Worm (Caenorhabditis elegans) whole organism, L2 larva: Measurements from ENCODE around the gene K12H4.2.

ENCODE experiments used
- C34F6.9 ChIP-seq: fragments of 150-350 bp; optimal IDR thresholded peaks from 2 replicates; lab custom pipeline; 2014; ENCODE audit warnings: missing biosample characterization, missing genetic modification characterization
- F13H6.1 ChIP-seq: sonication (generic microtip); optimal IDR thresholded peaks from 2 replicates; lab custom pipeline; 2016; ENCODE audit warnings: missing genetic modification characterization, missing compliant biosample characterization
- R02D3.7 ChIP-seq: fragments of 150-350 bp; optimal IDR thresholded peaks from 2 replicates; lab custom pipeline; 2014; ENCODE audit warnings: missing biosample characterization, missing genetic modification characterization
- Y55F3AM.14 ChIP-seq: fragments of 200-800 bp; sonication (Bioruptor generic); optimal IDR thresholded peaks from 2 replicates; lab custom pipeline; 2018; ENCODE audit warnings: mild to moderate bottlenecking, missing genetic modification characterization, missing compliant biosample characterization
- ZK546.5 ChIP-seq: sonication (generic microtip); optimal IDR thresholded peaks from 2 replicates; lab custom pipeline; 2017; ENCODE audit warnings: missing biosample characterization, missing genetic modification characterization
- alr-1 ChIP-seq: fragments of 150-350 bp; optimal IDR thresholded peaks from 2 replicates; lab custom pipeline; 2014; ENCODE audit warnings: missing biosample characterization, missing genetic modification characterization
- ama-1 ChIP-seq: fragments of 150-350 bp; optimal IDR thresholded peaks from 2 replicates; lab custom pipeline; 2018; ENCODE audit warnings: inconsistent platforms
- blmp-1 ChIP-seq: sonication (generic microtip); optimal IDR thresholded peaks from 2 replicates; lab custom pipeline; 2017; ENCODE audit warnings: missing genetic modification characterization, mild to moderate bottlenecking, missing compliant biosample characterization, antibody characterized with exemption, moderate library complexity; ENCODE audit not compliant: insufficient read depth
- ceh-82 ChIP-seq: fragments of 150-350 bp; optimal IDR thresholded peaks from 2 replicates; lab custom pipeline; 2014; ENCODE audit warnings: missing biosample characterization, missing genetic modification characterization
- crh-2 ChIP-seq: sonication (generic microtip); optimal IDR thresholded peaks from 2 replicates; lab custom pipeline; 2017; ENCODE audit warnings: missing biosample characterization, missing genetic modification characterization
- dmd-4 ChIP-seq: sonication (generic microtip); optimal IDR thresholded peaks from 2 replicates; lab custom pipeline; 2017; ENCODE audit warnings: missing biosample characterization, missing genetic modification characterization
- egl-27 ChIP-seq: sonication (generic microtip); optimal IDR thresholded peaks from 3 replicates; lab custom pipeline; 2017; ENCODE audit warnings: missing biosample characterization, missing genetic modification reagents, missing genetic modification characterization
- elt-1 ChIP-seq: fragments of 150-350 bp; optimal IDR thresholded peaks from 2 replicates; lab custom pipeline; 2014; ENCODE audit warnings: missing biosample characterization, missing genetic modification characterization
- elt-3 ChIP-seq: sonication (generic microtip); optimal IDR thresholded peaks from 2 replicates; lab custom pipeline; 2017; ENCODE audit warnings: missing biosample characterization, missing genetic modification characterization
- fos-1 ChIP-seq: fragments of 150-350 bp; optimal IDR thresholded peaks from 2 replicates; lab custom pipeline; 2014; ENCODE audit warnings: missing biosample characterization, missing genetic modification characterization
- gmeb-1 ChIP-seq: fragments of 150-350 bp; optimal IDR thresholded peaks from 2 replicates; lab custom pipeline; 2014; ENCODE audit warnings: missing biosample characterization, missing genetic modification characterization
- lin-11 ChIP-seq: fragments of 150-350 bp; sonication (generic microtip); optimal IDR thresholded peaks from 2 replicates; lab custom pipeline; 2014; ENCODE audit warnings: missing biosample characterization, missing genetic modification characterization, inconsistent platforms, mixed read lengths
- lin-13 ChIP-seq: fragments of 150-350 bp; optimal IDR thresholded peaks from 2 replicates; lab custom pipeline; 2014; ENCODE audit warnings: missing biosample characterization, missing genetic modification reagents, missing genetic modification characterization
- lin-39 ChIP-seq: fragments of 150-350 bp; optimal IDR thresholded peaks from 2 replicates; lab custom pipeline; 2014; ENCODE audit warnings: missing biosample characterization, missing genetic modification reagents, missing genetic modification characterization
- lsy-2 ChIP-seq, 2 experiments: fragments of 150-350 bp in 1 of 2; sonication (generic microtip) in 1 of 2; optimal IDR thresholded peaks; 2 replicates each; lab custom pipeline; 2014 to 2017; ENCODE audit warnings: missing biosample characterization in 2 of 2, missing genetic modification characterization in 2 of 2
- mab-5 ChIP-seq: fragments of 150-350 bp; optimal IDR thresholded peaks from 2 replicates; lab custom pipeline; 2014; ENCODE audit warnings: missing biosample characterization, missing genetic modification characterization
- mbf-1 ChIP-seq: sonication (generic microtip); optimal IDR thresholded peaks from 2 replicates; lab custom pipeline; 2017; ENCODE audit warnings: missing biosample characterization, missing genetic modification characterization
- mdl-1 ChIP-seq, 2 experiments: fragments of 150-350 bp in 1 of 2; sonication (generic microtip) in 1 of 2; optimal IDR thresholded peaks; 2 replicates each; lab custom pipeline; 2017; ENCODE audit warnings: missing biosample characterization in 2 of 2, missing genetic modification characterization in 2 of 2
- nhr-11 ChIP-seq: fragments of 150-350 bp; optimal IDR thresholded peaks from 2 replicates; lab custom pipeline; 2014; ENCODE audit warnings: missing biosample characterization, missing genetic modification characterization
- nhr-129 ChIP-seq: fragments of 150-350 bp; optimal IDR thresholded peaks from 2 replicates; lab custom pipeline; 2014; ENCODE audit warnings: missing biosample characterization, missing genetic modification characterization
- nhr-21 ChIP-seq: fragments of 150-350 bp; optimal IDR thresholded peaks from 2 replicates; lab custom pipeline; 2014; ENCODE audit warnings: missing biosample characterization, missing genetic modification characterization
- nhr-23 ChIP-seq: fragments of 150-350 bp; optimal IDR thresholded peaks from 2 replicates; lab custom pipeline; 2014; ENCODE audit warnings: missing biosample characterization, missing genetic modification reagents, missing genetic modification characterization
- nhr-237 ChIP-seq: fragments of 150-350 bp; optimal IDR thresholded peaks from 2 replicates; lab custom pipeline; 2014; ENCODE audit warnings: missing biosample characterization, missing genetic modification characterization
- nhr-25 ChIP-seq: fragments of 150-350 bp; sonication (generic microtip); optimal IDR thresholded peaks from 3 replicates; lab custom pipeline; 2014; ENCODE audit warnings: missing biosample characterization, missing genetic modification characterization
- nhr-6 ChIP-seq: fragments of 150-350 bp; optimal IDR thresholded peaks from 2 replicates; lab custom pipeline; 2014; ENCODE audit warnings: missing biosample characterization, missing genetic modification characterization
- peb-1 ChIP-seq: fragments of 150-350 bp; optimal IDR thresholded peaks from 2 replicates; lab custom pipeline; 2014; ENCODE audit warnings: missing biosample characterization, missing genetic modification characterization
- skn-1 ChIP-seq: sonication (generic microtip); optimal IDR thresholded peaks from 2 replicates; lab custom pipeline; 2017; ENCODE audit warnings: missing biosample characterization, missing genetic modification characterization
- sma-3 ChIP-seq: sonication (generic microtip); optimal IDR thresholded peaks from 2 replicates; lab custom pipeline; 2016; ENCODE audit warnings: missing genetic modification reagents, missing genetic modification characterization, missing compliant biosample characterization
- sma-9 ChIP-seq, 2 experiments: fragments of 150-350 bp in 1 of 2; sonication (generic microtip) in 1 of 2; optimal IDR thresholded peaks; 2 replicates each; lab custom pipeline; 2014 to 2016; ENCODE audit warnings: missing genetic modification characterization in 2 of 2, mild to moderate bottlenecking in 1 of 2, missing biosample characterization in 1 of 2, missing compliant biosample characterization in 1 of 2, missing genetic modification reagents in 1 of 2, moderate library complexity in 1 of 2
- snpc-4 ChIP-seq: fragments of 150-350 bp; optimal IDR thresholded peaks from 2 replicates; lab custom pipeline; 2014; ENCODE audit warnings: missing biosample characterization, missing genetic modification characterization
- unc-39 ChIP-seq: fragments of 150-350 bp; optimal IDR thresholded peaks from 2 replicates; lab custom pipeline; 2014; ENCODE audit warnings: missing biosample characterization, missing genetic modification characterization
- unc-55 ChIP-seq: fragments of 150-350 bp; sonication (generic microtip); optimal IDR thresholded peaks from 3 replicates; lab custom pipeline; 2014; ENCODE audit warnings: missing biosample characterization, missing genetic modification reagents, missing genetic modification characterization
- unc-62 ChIP-seq: fragments of 150-350 bp; optimal IDR thresholded peaks from 2 replicates; lab custom pipeline; 2014; ENCODE audit warnings: missing biosample characterization, missing genetic modification reagents, missing genetic modification characterization
- zag-1 ChIP-seq: fragments of 150-350 bp; optimal IDR thresholded peaks from 2 replicates; lab custom pipeline; 2014; ENCODE audit warnings: missing biosample characterization, missing genetic modification characterization
- ztf-1 ChIP-seq: fragments of 200-800 bp; sonication (Bioruptor generic); conservative IDR thresholded peaks from 2 replicates; pipeline ENCODE4 v1.3.6; 2022; ENCODE audit warnings: missing genetic modification characterization, missing compliant biosample characterization

The K12H4.2 gene

ce11 chrIII:8069206-8069605 is 21.7 kb downstream of the K12H4.2 start:
- TF ChIP-seq snpc-4 (peak; percentile 38), nhr-129 (tag; lab: Kevin White, UChicago) (peak; percentile 6), mab-5 (tag; lab: Kevin White, UChicago) (no peak)

ce11 chrIII:8077180-8077579 is 29.7 kb downstream of the K12H4.2 start:
- TF ChIP-seq mdl-1 (tag; optimal IDR thresholded peaks at IDR 0.05; lab: Kevin White, UChicago) (no peak), R02D3.7 (tag; lab: Kevin White, UChicago) (no peak), egl-27 (tag; lab: Kevin White, UChicago) (no peak), peb-1 (tag; lab: Kevin White, UChicago) (no peak), skn-1 (tag; lab: Kevin White, UChicago) (no peak), nhr-11 (tag; lab: Kevin White, UChicago) (no peak), nhr-23 (tag; lab: Kevin White, UChicago) (no peak), fos-1 (tag; lab: Kevin White, UChicago) (no peak), ama-1 (lab: Kevin White, UChicago) (no peak), blmp-1 (tag; lab: Kevin White, UChicago) (no peak), nhr-129 (tag; lab: Kevin White, UChicago) (no peak), ZK546.5 (tag; lab: Kevin White, UChicago) (no peak), zag-1 (no peak), lsy-2 (tag; optimal IDR thresholded peaks at IDR 0.05; lab: Kevin White, UChicago) (no peak), ceh-82 (tag; lab: Kevin White, UChicago) (no peak)

ce11 chrIII:8080165-8080738 is 32.7 kb downstream of the K12H4.2 start, which contains the start of the genes dcr-1 and apc-2:
dcr-1 (minus strand) TSS chrIII:8080281.
apc-2 (plus strand) TSS chrIII:8080629.
- TF ChIP-seq lin-13 (GFP tag; lab: Kevin White, UChicago) = no peak
- no peak for TF ChIP-seq skn-1 (tag; lab: Kevin White, UChicago)
- no peak for TF ChIP-seq ztf-1 (GFP tag; lab: Robert Waterston, UW)
- no peak for TF ChIP-seq nhr-25 (tag; lab: Kevin White, UChicago)
- TF ChIP-seq mab-5 (tag; lab: Kevin White, UChicago) = no peak
- no peak for TF ChIP-seq gmeb-1 (tag; lab: Kevin White, UChicago)
- TF ChIP-seq snpc-4 = no peak
- no peak for TF ChIP-seq F13H6.1
- TF ChIP-seq crh-2 = no peak
- TF ChIP-seq nhr-237 (tag; lab: Kevin White, UChicago) = no peak
- no peak for TF ChIP-seq sma-9 (GFP tag; optimal IDR thresholded peaks at IDR 0.05; lab: Kevin White, UChicago)
- TF ChIP-seq sma-9 (tag; optimal IDR thresholded peaks at IDR 0.05; lab: Kevin White, UChicago) = no peak
- TF ChIP-seq mbf-1 (tag; lab: Kevin White, UChicago) = no peak
- no peak for TF ChIP-seq lin-39 (tag; lab: Kevin White, UChicago)
- TF ChIP-seq sma-3 (GFP tag; lab: Kevin White, UChicago) = no peak
- no peak for TF ChIP-seq nhr-129 (tag; lab: Kevin White, UChicago)

DNA sequence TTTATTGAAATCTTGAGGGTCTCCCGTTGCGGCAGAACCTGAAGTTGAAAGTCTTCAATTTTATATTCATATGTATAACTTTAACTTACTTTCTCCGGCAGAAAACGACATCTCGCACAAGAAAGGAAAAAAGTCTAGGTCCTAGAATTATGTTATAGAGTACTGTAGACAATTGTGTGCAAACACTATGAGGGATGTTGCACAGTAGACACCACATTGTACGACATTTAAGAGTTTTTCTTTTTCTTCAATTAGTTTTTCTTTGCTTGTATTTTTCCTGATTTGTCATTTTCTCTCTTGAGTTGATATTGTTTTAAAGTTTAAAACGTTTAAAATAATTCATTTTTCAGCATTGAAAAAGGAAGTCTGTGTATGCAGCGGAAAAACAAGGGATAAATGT is 37.8 kb downstream of the K12H4.2 start, which contains the start of the genes K06H7.7 and grp-1:
Gene K06H7.7 (minus strand): TSS at position 121 of the 400 bp plus-strand sequence.
Gene grp-1 (plus strand): TSS at position 351 of the 400 bp plus-strand sequence.
- TF ChIP-seq sma-3 (GFP tag; lab: Kevin White, UChicago) = peak; percentile 37
- TF ChIP-seq snpc-4 = peak; percentile 16
- TF ChIP-seq nhr-21 (tag; lab: Kevin White, UChicago) = peak; percentile 13
- no peak for TF ChIP-seq blmp-1 (tag; lab: Kevin White, UChicago)
- no peak for TF ChIP-seq Y55F3AM.14 (GFP tag; lab: Kevin White, UChicago)
- peak; percentile 45 for TF ChIP-seq sma-9 (GFP tag; optimal IDR thresholded peaks at IDR 0.05; lab: Kevin White, UChicago)
- TF ChIP-seq sma-9 (tag; optimal IDR thresholded peaks at IDR 0.05; lab: Kevin White, UChicago) = no peak
- no peak for TF ChIP-seq nhr-11 (tag; lab: Kevin White, UChicago)
- TF ChIP-seq nhr-6 (tag; lab: Kevin White, UChicago) = no peak
- TF ChIP-seq elt-1 (tag; lab: Kevin White, UChicago) = no peak
- TF ChIP-seq elt-3 = no peak
- TF ChIP-seq unc-55 (GFP tag; lab: Kevin White, UChicago) = peak; percentile 87
- TF ChIP-seq gmeb-1 (tag; lab: Kevin White, UChicago) = peak; percentile 74
- TF ChIP-seq zag-1 = peak; percentile 11
- TF ChIP-seq lin-11 (tag; lab: Kevin White, UChicago) = no peak
- no peak for TF ChIP-seq mbf-1 (tag; lab: Kevin White, UChicago)
- no peak for TF ChIP-seq nhr-23 (tag; lab: Kevin White, UChicago)
- TF ChIP-seq egl-27 (tag; lab: Kevin White, UChicago) = no peak
- TF ChIP-seq ceh-82 (tag; lab: Kevin White, UChicago) = no peak
- peak; percentile 35 for TF ChIP-seq crh-2
- TF ChIP-seq C34F6.9 (tag; lab: Kevin White, UChicago) = peak; percentile 84
- TF ChIP-seq unc-62 (GFP tag; lab: Kevin White, UChicago) = no peak
- no peak for TF ChIP-seq ZK546.5 (tag; lab: Kevin White, UChicago)
- TF ChIP-seq R02D3.7 (tag; lab: Kevin White, UChicago) = no peak
- TF ChIP-seq nhr-25 (tag; lab: Kevin White, UChicago) = peak; percentile 46
- no peak for TF ChIP-seq peb-1 (tag; lab: Kevin White, UChicago)
- peak; percentile 63 for TF ChIP-seq nhr-129 (tag; lab: Kevin White, UChicago)
- TF ChIP-seq fos-1 (tag; lab: Kevin White, UChicago) = peak; percentile 27
- no peak for TF ChIP-seq mdl-1 (tag; optimal IDR thresholded peaks at IDR 0.05; lab: Kevin White, UChicago)
- TF ChIP-seq ama-1 (lab: Kevin White, UChicago) = no peak
- no peak for TF ChIP-seq unc-39 (tag; lab: Kevin White, UChicago)
- TF ChIP-seq alr-1 (tag; lab: Kevin White, UChicago) = no peak
- TF ChIP-seq dmd-4 (tag; lab: Kevin White, UChicago) = no peak
- TF ChIP-seq lsy-2 (tag; optimal IDR thresholded peaks at IDR 0.05; lab: Kevin White, UChicago) = peak; percentile 96 to 99
- no peak for TF ChIP-seq lin-39 (tag; lab: Kevin White, UChicago)
